Worm (Caenorhabditis elegans) whole organism, L3 larva: ENCODE results near the gene hpo-38.
A peak's percentile ranks its signal among the peaks of the same experiment; 100 is the strongest.

ENCODE experiments used
- R02D3.7 ChIP-seq: fragments of 150-350 bp; optimal IDR thresholded peaks from 2 replicates; lab custom pipeline; 2014; ENCODE audit warnings: missing biosample characterization, missing genetic modification characterization
- ZK546.5 ChIP-seq: sonication (generic microtip); optimal IDR thresholded peaks from 2 replicates; lab custom pipeline; 2017; ENCODE audit warnings: missing biosample characterization, missing genetic modification characterization
- aly-2 ChIP-seq: fragments of 150-350 bp; optimal IDR thresholded peaks from 2 replicates; lab custom pipeline; 2014; ENCODE audit warnings: missing biosample characterization, missing genetic modification characterization
- ama-1 ChIP-seq: fragments of 150-350 bp; optimal IDR thresholded peaks from 2 replicates; lab custom pipeline; 2018
- ceh-16 ChIP-seq: sonication (generic microtip); optimal IDR thresholded peaks from 2 replicates; lab custom pipeline; 2017; ENCODE audit warnings: missing biosample characterization, missing genetic modification characterization
- ceh-28 ChIP-seq: fragments of 150-350 bp; optimal IDR thresholded peaks from 2 replicates; lab custom pipeline; 2014; ENCODE audit warnings: missing biosample characterization, missing genetic modification reagents, missing genetic modification characterization
- ceh-9 ChIP-seq: sonication (generic microtip); optimal IDR thresholded peaks from 2 replicates; lab custom pipeline; 2018; ENCODE audit warnings: missing biosample characterization, missing genetic modification characterization
- daf-12 ChIP-seq: fragments of 150-350 bp; optimal IDR thresholded peaks from 2 replicates; lab custom pipeline; 2014; ENCODE audit warnings: missing biosample characterization, missing genetic modification reagents, missing genetic modification characterization
- egl-27 ChIP-seq: sonication (generic microtip); optimal IDR thresholded peaks from 4 replicates; lab custom pipeline; 2017; ENCODE audit warnings: missing biosample characterization, missing genetic modification reagents, missing genetic modification characterization
- elt-1 ChIP-seq: fragments of 150-350 bp; optimal IDR thresholded peaks from 2 replicates; lab custom pipeline; 2014; ENCODE audit warnings: missing biosample characterization, missing genetic modification characterization
- elt-2 ChIP-seq: sonication (generic microtip); optimal IDR thresholded peaks from 2 replicates; lab custom pipeline; 2016; ENCODE audit warnings: missing genetic modification reagents, mild to moderate bottlenecking, missing genetic modification characterization, missing compliant biosample characterization
- elt-3 ChIP-seq, 3 experiments: fragments of 150-350 bp in 1 of 3; sonication (generic microtip) in 2 of 3; optimal IDR thresholded peaks; 2 replicates in 2 of 3; 4 replicates in 1 of 3; lab custom pipeline; 2014 to 2017; ENCODE audit warnings: missing biosample characterization in 3 of 3, missing genetic modification characterization in 3 of 3
- eor-1 ChIP-seq, 2 experiments: fragments of 150-350 bp; optimal IDR thresholded peaks; 2 replicates each; lab custom pipeline; 2014 to 2018; ENCODE audit warnings: missing biosample characterization in 2 of 2, missing genetic modification characterization in 2 of 2
- fkh-10 ChIP-seq: sonication (generic microtip); optimal IDR thresholded peaks from 2 replicates; lab custom pipeline; 2017; ENCODE audit warnings: missing biosample characterization, missing genetic modification reagents, missing genetic modification characterization
- fkh-2 ChIP-seq: fragments of 150-350 bp; optimal IDR thresholded peaks from 2 replicates; lab custom pipeline; 2014; ENCODE audit warnings: missing biosample characterization, missing genetic modification reagents, missing genetic modification characterization
- fos-1 ChIP-seq: fragments of 150-350 bp; optimal IDR thresholded peaks from 2 replicates; lab custom pipeline; 2014; ENCODE audit warnings: missing biosample characterization, missing genetic modification characterization
- jun-1 ChIP-seq: fragments of 150-350 bp; optimal IDR thresholded peaks from 2 replicates; lab custom pipeline; 2014; ENCODE audit warnings: missing biosample characterization, missing genetic modification reagents, missing genetic modification characterization
- lin-15B ChIP-seq: fragments of 150-350 bp; optimal IDR thresholded peaks from 2 replicates; lab custom pipeline; 2014; ENCODE audit warnings: missing biosample characterization, missing genetic modification characterization
- lin-39 ChIP-seq: fragments of 150-350 bp; optimal IDR thresholded peaks from 2 replicates; lab custom pipeline; 2018; ENCODE audit warnings: missing biosample characterization, missing genetic modification reagents, missing genetic modification characterization
- mdl-1 ChIP-seq: fragments of 150-350 bp; optimal IDR thresholded peaks from 2 replicates; lab custom pipeline; 2014; ENCODE audit warnings: missing biosample characterization, missing genetic modification characterization
- nhr-11 ChIP-seq: fragments of 150-350 bp; optimal IDR thresholded peaks from 2 replicates; lab custom pipeline; 2014; ENCODE audit warnings: missing biosample characterization, missing genetic modification characterization
- nhr-12 ChIP-seq: fragments of 150-350 bp; optimal IDR thresholded peaks from 2 replicates; lab custom pipeline; 2014; ENCODE audit warnings: missing biosample characterization, missing genetic modification characterization
- nhr-23 ChIP-seq: fragments of 150-350 bp; optimal IDR thresholded peaks from 2 replicates; lab custom pipeline; 2014; ENCODE audit warnings: missing biosample characterization, missing genetic modification reagents, missing genetic modification characterization
- nhr-237 ChIP-seq: fragments of 150-350 bp; optimal IDR thresholded peaks from 2 replicates; lab custom pipeline; 2014; ENCODE audit warnings: missing biosample characterization, missing genetic modification characterization
- nhr-43 ChIP-seq: sonication (generic microtip); optimal IDR thresholded peaks from 2 replicates; lab custom pipeline; 2016; ENCODE audit warnings: mild to moderate bottlenecking, missing genetic modification characterization, missing compliant biosample characterization; ENCODE audit not compliant: poor library complexity, severe bottlenecking
- nhr-76 ChIP-seq: fragments of 150-350 bp; sonication (generic microtip); optimal IDR thresholded peaks from 5 replicates; lab custom pipeline; 2014; ENCODE audit warnings: missing biosample characterization, missing genetic modification characterization
- nhr-77 ChIP-seq: fragments of 150-350 bp; optimal IDR thresholded peaks from 2 replicates; lab custom pipeline; 2014; ENCODE audit warnings: missing biosample characterization, missing genetic modification characterization
- pha-4 ChIP-seq: fragments of 150-350 bp; optimal IDR thresholded peaks from 2 replicates; lab custom pipeline; 2014; ENCODE audit warnings: missing biosample characterization, missing genetic modification reagents, missing genetic modification characterization
- pqm-1 ChIP-seq: fragments of 150-350 bp; optimal IDR thresholded peaks from 2 replicates; lab custom pipeline; 2017; ENCODE audit warnings: missing biosample characterization, missing genetic modification characterization, inconsistent platforms
- sea-2 ChIP-seq: fragments of 150-350 bp; sonication (generic microtip); optimal IDR thresholded peaks from 4 replicates; lab custom pipeline; 2014; ENCODE audit warnings: missing biosample characterization, missing genetic modification reagents, missing genetic modification characterization
- skn-1 ChIP-seq: fragments of 150-350 bp; optimal IDR thresholded peaks from 2 replicates; lab custom pipeline; 2014; ENCODE audit warnings: missing biosample characterization, missing genetic modification characterization
- snpc-4 ChIP-seq: fragments of 150-350 bp; optimal IDR thresholded peaks from 2 replicates; lab custom pipeline; 2014; ENCODE audit warnings: missing biosample characterization, missing genetic modification characterization
- tbx-2 ChIP-seq: sonication (generic microtip); optimal IDR thresholded peaks from 2 replicates; lab custom pipeline; 2016; ENCODE audit warnings: mild to moderate bottlenecking, missing genetic modification characterization, missing compliant biosample characterization
- unc-39 ChIP-seq: sonication (generic microtip); optimal IDR thresholded peaks from 4 replicates; lab custom pipeline; 2017; ENCODE audit warnings: missing biosample characterization, missing genetic modification characterization
- unc-62 ChIP-seq: fragments of 150-350 bp; sonication (generic microtip); optimal IDR thresholded peaks from 4 replicates; lab custom pipeline; 2014; ENCODE audit warnings: missing biosample characterization, missing genetic modification reagents, missing genetic modification characterization
- zag-1 ChIP-seq: fragments of 150-350 bp; optimal IDR thresholded peaks from 2 replicates; lab custom pipeline; 2014; ENCODE audit warnings: missing biosample characterization, missing genetic modification characterization
- ztf-11 ChIP-seq: fragments of 150-350 bp; optimal IDR thresholded peaks from 2 replicates; lab custom pipeline; 2014; ENCODE audit warnings: missing biosample characterization, missing genetic modification characterization

Gene hpo-38

ce11 chrIII:230129-230528 lies at the start of gene hpo-38:
hpo-38 (plus strand) TSS chrIII:230429.
- TF ChIP-seq nhr-11 (no peak), R02D3.7 (tag; lab: Kevin White, UChicago) (no peak), lin-39 (tag; lab: Kevin White, UChicago) (no peak), lin-15B (tag; lab: Kevin White, UChicago) (no peak), fos-1 (tag; lab: Kevin White, UChicago) (no peak), nhr-76 (tag; lab: Kevin White, UChicago) (no peak), fkh-2 (tag; lab: Kevin White, UChicago) (no peak), mdl-1 (no peak), nhr-12 (tag; lab: Kevin White, UChicago) (no peak), ceh-16 (tag; lab: Kevin White, UChicago) (no peak), jun-1 (tag; lab: Kevin White, UChicago) (no peak), pha-4 (tag; lab: Kevin White, UChicago) (no peak), ama-1 (lab: Kevin White, UChicago) (no peak), egl-27 (no peak), nhr-77 (tag; lab: Kevin White, UChicago) (no peak), ceh-28 (tag; lab: Kevin White, UChicago) (no peak), nhr-237 (tag; lab: Kevin White, UChicago) (no peak), tbx-2 (tag; lab: Kevin White, UChicago) (no peak), zag-1 (no peak), nhr-43 (tag; lab: Kevin White, UChicago) (no peak)

DNA sequence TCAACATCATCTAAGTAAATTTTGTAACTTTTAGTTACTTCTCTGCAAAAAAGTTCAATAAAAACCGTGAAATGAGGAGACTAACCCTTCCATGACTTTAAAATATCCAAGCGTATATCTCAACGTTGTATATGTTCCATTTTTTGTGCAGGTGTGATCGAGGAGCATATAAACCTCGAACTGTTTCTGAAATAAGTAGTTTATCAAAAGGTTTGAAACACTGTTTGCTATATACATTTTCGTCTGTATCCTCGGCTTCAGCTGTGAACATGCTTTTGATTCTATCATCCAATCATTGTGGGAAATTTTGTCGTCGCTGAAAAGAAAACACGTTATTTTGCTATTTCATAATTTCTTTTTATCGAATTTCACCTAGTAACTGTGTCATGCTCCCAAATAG lies 49.3 kb upstream of the hpo-38 start, which contains the start of gene F40G9.5:
Gene F40G9.5, plus strand, starts transcription at position 301 of the 400 bp plus-strand sequence.
- TF ChIP-seq ztf-11 (tag; lab: Kevin White, UChicago) (no peak), aly-2 (tag; lab: Kevin White, UChicago) (no peak), elt-3 (tag; optimal IDR thresholded peaks at IDR 0.05; lab: Kevin White, UChicago) (no peak), unc-39 (tag; lab: Kevin White, UChicago) (no peak), mdl-1 (no peak), fkh-10 (GFP tag; lab: Kevin White, UChicago) (no peak), ceh-9 (tag; lab: Kevin White, UChicago) (no peak), elt-1 (no peak), zag-1 (no peak), unc-62 (GFP tag; lab: Kevin White, UChicago) (no peak), ZK546.5 (tag; lab: Kevin White, UChicago) (no peak), skn-1 (tag; lab: Kevin White, UChicago) (no peak), snpc-4 (tag; lab: Kevin White, UChicago) (no peak), elt-2 (tag; lab: Kevin White, UChicago) (no peak), jun-1 (tag; lab: Kevin White, UChicago) (no peak), daf-12 (tag; lab: Kevin White, UChicago) (no peak), sea-2 (no peak), eor-1 (tag; optimal IDR thresholded peaks at IDR 0.05; lab: Kevin White, UChicago) (no peak)
- TF ChIP-seq, all 47 proteins: peak for 0

DNA sequence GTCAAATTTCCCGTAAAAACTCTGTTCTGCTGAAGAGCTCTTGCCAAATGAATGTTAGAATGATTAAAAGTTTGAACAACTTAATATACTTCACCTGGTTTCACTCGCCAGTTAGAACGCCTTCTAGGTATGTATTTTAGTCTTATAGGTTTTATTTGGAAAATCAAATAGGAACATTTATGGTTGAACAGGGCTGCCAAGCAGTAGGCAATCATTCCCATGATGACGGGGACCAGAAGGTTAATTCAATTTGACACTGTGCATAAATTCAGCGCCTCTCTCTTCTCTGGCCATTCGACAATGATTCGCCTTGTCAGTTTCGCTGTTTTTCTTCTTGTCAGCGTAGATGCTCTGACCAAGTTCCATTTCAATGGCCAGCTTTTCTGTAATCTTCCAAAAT lies 48.1 kb upstream of the hpo-38 start, which contains the start of gene F40G9.15:
Gene F40G9.15, plus strand, starts transcription at position 301 of the 400 bp plus-strand sequence.
- TF ChIP-seq sea-2: no peak
- no peak for TF ChIP-seq ztf-11 (tag; lab: Kevin White, UChicago)
- TF ChIP-seq ZK546.5 (tag; lab: Kevin White, UChicago): no peak
- TF ChIP-seq nhr-23 (tag; lab: Kevin White, UChicago): no peak

DNA sequence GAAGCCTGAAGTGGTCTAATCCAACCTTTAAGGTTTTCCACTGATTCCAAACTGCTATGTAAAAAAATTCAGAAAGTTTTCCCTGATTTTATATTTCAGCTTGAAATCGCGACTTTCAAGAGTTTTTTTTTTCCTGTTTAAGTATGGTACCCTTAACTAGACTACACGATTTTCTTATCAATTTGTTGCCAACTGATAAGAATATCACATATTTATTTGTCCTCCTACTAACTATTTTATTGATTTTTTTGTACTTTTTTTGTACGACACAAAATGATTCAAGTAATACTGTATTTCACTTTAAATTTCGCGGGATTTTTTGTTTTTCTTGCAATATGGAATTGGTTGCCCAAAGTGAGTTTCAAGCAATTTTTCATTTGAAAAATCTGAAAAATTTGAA lies 47.2 kb upstream of the hpo-38 start:
- no peak for TF ChIP-seq unc-62 (GFP tag; lab: Kevin White, UChicago)
- peak; percentile 66 for TF ChIP-seq elt-2 (tag; lab: Kevin White, UChicago)
- TF ChIP-seq pqm-1 (tag; lab: Kevin White, UChicago): peak; percentile 52
- no peak for TF ChIP-seq nhr-77 (tag; lab: Kevin White, UChicago)
- no peak for TF ChIP-seq aly-2 (tag; lab: Kevin White, UChicago)
